Fruit fly (Drosophila melanogaster): ENCODE data around the gene Rcd7.

The Rcd7 gene

DNA sequence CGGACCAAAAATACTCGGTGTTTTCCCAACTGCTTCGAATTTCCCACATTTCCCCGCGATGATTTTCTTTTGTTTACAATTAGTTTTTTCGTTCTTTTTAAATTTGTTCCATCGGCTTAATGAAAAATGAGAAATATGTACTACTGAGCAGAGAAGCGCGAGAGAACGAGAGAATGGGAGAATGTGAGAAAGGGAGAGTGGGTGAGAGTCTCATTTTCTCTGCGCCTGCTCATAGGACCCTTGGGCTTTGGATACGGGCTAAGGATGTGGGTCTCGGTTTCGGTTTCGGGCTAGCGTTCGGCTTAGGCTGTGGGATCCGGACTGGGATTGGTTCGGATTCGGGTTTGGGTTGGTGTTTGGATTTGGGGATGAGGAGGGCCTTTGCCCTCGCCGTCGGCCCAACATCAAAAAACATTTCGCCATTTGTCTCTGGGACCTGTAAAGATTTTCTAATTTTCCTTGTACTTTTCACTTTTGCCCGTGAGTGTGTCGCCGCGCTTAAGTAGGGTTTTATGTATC is 35.9 kb downstream of the Rcd7 start:
- TF ChIP-seq disco-r (GFP tag; optimal IDR thresholded peaks at IDR 0.05) (no peak), ERR (GFP tag; optimal IDR thresholded peaks at IDR 0.05) (no peak), CG2712 (tag; optimal IDR thresholded peaks at IDR 0.05) (no peak), dmrt11E (tag; optimal IDR thresholded peaks at IDR 0.05) (no peak), corto (GFP tag; optimal IDR thresholded peaks at IDR 0.05) (no peak), usp (GFP tag; optimal IDR thresholded peaks at IDR 0.05) (no peak), CG3838 (GFP tag; optimal IDR thresholded peaks at IDR 0.05) (no peak), Ravus (GFP tag; IDR thresholded peaks at IDR 0.05) (peak; percentile 10; the same call in 1 of the 2 replicates), CG10431 (GFP tag; optimal IDR thresholded peaks at IDR 0.05) (no peak), Deaf1 (tag; optimal IDR thresholded peaks at IDR 0.05) (peak; percentile 90), CG3847 (GFP tag; IDR thresholded peaks at IDR 0.05) (no peak), dysf (GFP tag; IDR thresholded peaks at IDR 0.05) (no peak), CG12299 (tag; optimal IDR thresholded peaks at IDR 0.05) (no peak), fu2 (GFP tag; optimal IDR thresholded peaks at IDR 0.05) (no peak), CG10366 (GFP tag; IDR thresholded peaks at IDR 0.05) (no peak), Dref (GFP tag; IDR thresholded peaks at IDR 0.05) (no peak), CG4424 (GFP tag; optimal IDR thresholded peaks at IDR 0.05) (no peak), CG17612 (GFP tag; IDR thresholded peaks at IDR 0.05) (no peak), Dbx (GFP tag; IDR thresholded peaks at IDR 0.05) (no peak), CG10274 (GFP tag; optimal IDR thresholded peaks at IDR 0.05) (no peak), Nf-YC (tag; optimal IDR thresholded peaks at IDR 0.05) (peak; percentile 67), ac (GFP tag; optimal IDR thresholded peaks at IDR 0.05) (no peak), pita (GFP tag; optimal IDR thresholded peaks at IDR 0.05) (no peak), CG15073 (GFP tag; optimal IDR thresholded peaks at IDR 0.05) (no peak), CG13287 (GFP tag; IDR thresholded peaks at IDR 0.05; ENCODE audit: partially characterized antibody) (no peak), grn (GFP tag; optimal IDR thresholded peaks at IDR 0.05) (no peak), nom (GFP tag; optimal IDR thresholded peaks at IDR 0.05) (no peak), C15 (GFP tag; IDR thresholded peaks at IDR 0.05) (no peak), CG13123 (GFP tag; optimal IDR thresholded peaks at IDR 0.05) (no peak), CG13894 (tag; optimal IDR thresholded peaks at IDR 0.05) (peak; percentile 60), CG10147 (GFP tag; optimal IDR thresholded peaks at IDR 0.05) (no peak), gce (GFP tag; IDR thresholded peaks at IDR 0.05) (no peak), CG5245 (GFP tag; optimal IDR thresholded peaks at IDR 0.05) (no peak), ewg (GFP tag; optimal IDR thresholded peaks at IDR 0.05) (peak; percentile 63), Trl (optimal IDR thresholded peaks at IDR 0.05) (peak; percentile 33 to 68), Trl (GFP tag; optimal IDR thresholded peaks at IDR 0.05) (no peak), CG3726 (GFP tag; IDR thresholded peaks at IDR 0.05) (no peak), tin (GFP tag; optimal IDR thresholded peaks at IDR 0.05) (no peak)

DNA sequence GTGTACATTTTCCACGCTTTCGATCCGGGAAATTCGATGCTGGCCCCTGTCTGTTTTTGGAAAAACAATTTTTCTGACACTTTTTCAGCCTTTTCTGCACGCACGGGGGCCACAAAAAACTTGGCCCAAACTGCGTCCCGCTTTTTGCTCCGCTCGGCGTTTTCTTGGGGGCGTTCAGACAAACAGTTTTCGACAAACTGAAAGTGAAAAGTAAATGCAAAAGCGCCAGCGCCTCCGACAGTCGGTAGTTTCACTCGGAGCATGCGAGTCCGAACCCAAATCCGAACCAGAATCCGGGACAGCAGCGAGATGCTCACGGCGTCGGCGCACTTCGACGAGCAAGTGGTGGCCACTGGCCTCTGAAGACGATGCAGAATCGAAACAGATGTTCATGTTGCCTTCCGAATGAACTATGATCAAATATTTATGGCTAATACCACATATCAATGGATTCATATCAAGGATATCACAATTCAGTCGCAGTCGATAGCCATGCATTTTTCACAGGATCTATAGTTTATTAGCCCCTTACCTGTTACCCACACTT is 39.5 kb downstream of the Rcd7 start, which contains the start of gene Shal:
Shal (minus strand) TSS at position 200 of the 547 bp plus-strand sequence.
- peak; percentile 90 for TF ChIP-seq Ets65A (GFP tag)
- TF ChIP-seq Opbp (GFP tag; IDR thresholded peaks at IDR 0.05; ENCODE audit: partially characterized antibody), result 0 out of 3 replicates have a peak, but pooled peaks have one; percentile 20
- no peak for TF ChIP-seq CG7786 (GFP tag; optimal IDR thresholded peaks at IDR 0.05)
- TF ChIP-seq chm (GFP tag; IDR thresholded peaks at IDR 0.05), result peak; percentile 56; the same call in 1 of the 2 replicates
- TF ChIP-seq ssp (GFP tag; IDR thresholded peaks at IDR 0.05), result no peak
- peak; percentile 8; the same call in 1 of the 3 replicates for TF ChIP-seq row (GFP tag; IDR thresholded peaks at IDR 0.05)
- 0 out of 3 replicates have a peak, but pooled peaks have one; percentile 19 for TF ChIP-seq C15 (GFP tag; IDR thresholded peaks at IDR 0.05)
- peak; percentile 26; the same call in 1 of the 2 replicates for TF ChIP-seq CG16779 (GFP tag; IDR thresholded peaks at IDR 0.05)
- TF ChIP-seq tna (GFP tag; IDR thresholded peaks at IDR 0.05; ENCODE audit: partially characterized antibody), result 0 out of 2 replicates have a peak, but pooled peaks have one; percentile 8
- no peak for TF ChIP-seq sd (tag; optimal IDR thresholded peaks at IDR 0.05)
- no peak for TF ChIP-seq gfzf (GFP tag; optimal IDR thresholded peaks at IDR 0.05)
- TF ChIP-seq ewg (GFP tag; optimal IDR thresholded peaks at IDR 0.05), result peak; percentile 86
- TF ChIP-seq Hmx (GFP tag; optimal IDR thresholded peaks at IDR 0.05), result no peak
- TF ChIP-seq CG15514 (GFP tag; optimal IDR thresholded peaks at IDR 0.05), result peak; percentile 93
- no peak for TF ChIP-seq Sry-β (GFP tag; optimal IDR thresholded peaks at IDR 0.05)
- 0 out of 2 replicates have a peak, but pooled peaks have one; percentile 6 for TF ChIP-seq seq (GFP tag; IDR thresholded peaks at IDR 0.05)
- TF ChIP-seq CG9932 (GFP tag; IDR thresholded peaks at IDR 0.05), result peak; percentile 21; the same call in 1 of the 2 replicates

Data from whole organism, embryonic.